Fruit fly (Drosophila melanogaster) whole organism, adult: ENCODE measurements around the gene CG5104.

Experiments
- CG11617 ChIP-seq: fragments of 200-800 bp; sonication (Bioruptor generic); optimal IDR thresholded peaks from 2 replicates; lab custom pipeline; 2017; ENCODE audit warnings: mild to moderate bottlenecking, missing biosample characterization, missing genetic modification reagents, missing genetic modification characterization
- CG14711 ChIP-seq: fragments of 200-800 bp; sonication (Bioruptor generic); optimal IDR thresholded peaks from 2 replicates; lab custom pipeline; 2018; ENCODE audit warnings: missing biosample characterization, mild to moderate bottlenecking, missing genetic modification characterization, moderate library complexity
- CG1620 ChIP-seq: fragments of 200-800 bp; sonication (Bioruptor generic); optimal IDR thresholded peaks from 2 replicates; lab custom pipeline; 2016; ENCODE audit warnings: missing biosample characterization, missing genetic modification characterization
- CG33017 ChIP-seq: fragments of 200-800 bp; sonication (Bioruptor generic); optimal IDR thresholded peaks from 2 replicates; lab custom pipeline; 2018; ENCODE audit warnings: missing biosample characterization, mild to moderate bottlenecking, missing genetic modification characterization, moderate library complexity
- CG7045 ChIP-seq: fragments of 200-800 bp; sonication (Bioruptor generic); optimal IDR thresholded peaks from 2 replicates; lab custom pipeline; 2017; ENCODE audit warnings: missing biosample characterization, mild to moderate bottlenecking, missing genetic modification characterization
- cic ChIP-seq: fragments of 200-800 bp; sonication (Bioruptor generic); optimal IDR thresholded peaks from 2 replicates; lab custom pipeline; 2017; ENCODE audit warnings: missing biosample characterization, mild to moderate bottlenecking, missing genetic modification characterization, moderate library complexity

DNA sequence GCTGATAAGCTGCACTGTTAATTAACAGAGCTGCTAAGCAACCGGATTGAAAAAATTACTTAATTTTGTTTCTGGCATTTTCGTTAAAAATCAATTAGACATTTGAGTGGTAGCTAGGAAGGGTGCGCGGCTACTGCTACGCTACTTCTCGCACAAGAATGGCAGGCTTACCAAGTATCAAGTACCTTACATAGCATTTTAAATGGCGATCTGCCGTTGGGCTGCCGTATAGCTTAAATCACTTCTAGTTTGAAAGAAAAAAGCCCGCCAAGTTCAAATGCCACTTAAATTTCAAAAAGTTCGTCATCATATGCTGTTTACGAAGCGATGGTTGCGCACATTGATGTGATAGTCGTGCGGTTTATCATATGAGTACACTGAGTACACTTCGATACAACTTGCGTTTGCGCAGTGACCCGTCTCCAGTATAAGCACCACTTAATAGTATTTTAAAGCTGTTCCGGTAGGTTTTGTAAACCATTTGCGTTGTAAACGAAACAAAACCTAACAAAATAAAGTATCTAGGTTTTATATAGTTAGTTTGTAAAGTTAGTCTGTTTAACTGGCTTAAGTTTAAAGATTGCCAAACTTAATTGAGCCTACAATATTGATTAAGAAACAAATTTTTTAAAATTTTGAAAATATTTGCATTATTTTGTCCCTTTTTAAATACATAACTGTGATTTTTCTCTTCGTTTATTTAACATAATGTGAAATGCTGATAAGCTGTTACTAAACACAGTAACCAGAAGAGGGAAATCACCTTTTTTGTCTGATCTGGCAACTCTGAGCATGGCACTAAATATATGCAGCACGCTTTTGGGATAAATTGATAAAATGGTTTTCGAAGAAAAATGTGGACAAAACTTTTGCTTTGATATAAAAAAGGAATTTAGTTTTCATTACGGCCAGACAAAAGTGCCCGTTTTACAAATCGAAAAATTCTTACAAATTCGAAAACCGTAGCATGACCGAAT, 20.5 kb downstream of the CG5104 start:
- no peak for TF ChIP-seq CG1620 (GFP tag; lab: Kevin White, UChicago)
- no peak for TF ChIP-seq CG7045 (GFP tag; lab: Kevin White, UChicago)
- TF ChIP-seq cic (GFP tag; lab: Kevin White, UChicago) = no peak
- no peak for TF ChIP-seq CG33017 (tag; lab: Kevin White, UChicago)
- no peak for TF ChIP-seq CG11617 (GFP tag; lab: Kevin White, UChicago)
- TF ChIP-seq CG14711 (tag; lab: Kevin White, UChicago) = no peak
